Worm (Caenorhabditis elegans): ENCODE measurements around the gene fozi-1.

- no peak for TF ChIP-seq nhr-237 (tag; optimal IDR thresholded peaks at IDR 0.05)
- no peak for TF ChIP-seq ztf-11 (tag; optimal IDR thresholded peaks at IDR 0.05)
Observed at ce11 chrIII:9299116-9299515, 17.5 kb downstream of the fozi-1 start.
